Fruit fly (Drosophila melanogaster) whole organism, prepupa: ENCODE data around the gene Ac78C.

ENCODE experiments used
- CG10669 ChIP-seq: fragments of 200-800 bp; sonication (Bioruptor generic); optimal IDR thresholded peaks from 3 replicates; lab custom pipeline; 2018; ENCODE audit warnings: missing biosample characterization, mild to moderate bottlenecking, missing genetic modification characterization, moderate library complexity
- CG11294 ChIP-seq: fragments of 200-800 bp; sonication (Bioruptor generic); IDR thresholded peaks from 2 replicates; pipeline ENCODE4 v1.3.6; 2022; ENCODE audit warnings: missing biosample characterization, missing genetic modification characterization
- CG11762 ChIP-seq: fragments of 200-800 bp; sonication (Bioruptor generic); optimal IDR thresholded peaks from 3 replicates; lab custom pipeline; 2016; ENCODE audit warnings: missing biosample characterization, missing genetic modification characterization; ENCODE audit not compliant: insufficient read depth
- CG11902 ChIP-seq: fragments of 200-800 bp; sonication (Bioruptor generic); optimal IDR thresholded peaks from 3 replicates; lab custom pipeline; 2016; ENCODE audit warnings: missing biosample characterization, missing genetic modification characterization
- CG15336 ChIP-seq: fragments of 200-800 bp; sonication (Bioruptor generic); IDR thresholded peaks from 2 replicates; pipeline ENCODE4 v1.3.6; 2022; ENCODE audit warnings: missing biosample characterization, missing genetic modification characterization
- CG1621 ChIP-seq: fragments of 200-800 bp; sonication (Bioruptor generic); optimal IDR thresholded peaks from 3 replicates; lab custom pipeline; 2018; ENCODE audit warnings: missing biosample characterization, mild to moderate bottlenecking, missing genetic modification characterization
- CG16779 ChIP-seq: fragments of 200-800 bp; sonication (Bioruptor generic); optimal IDR thresholded peaks from 3 replicates; lab custom pipeline; 2017; ENCODE audit warnings: missing biosample characterization, mild to moderate bottlenecking, missing genetic modification characterization
- CG3032 ChIP-seq: fragments of 200-800 bp; optimal IDR thresholded peaks from 2 replicates; lab custom pipeline; 2019; ENCODE audit warnings: missing biosample characterization, mild to moderate bottlenecking, missing genetic modification characterization, moderate library complexity
- CG31627 ChIP-seq: fragments of 200-800 bp; sonication (Bioruptor generic); optimal IDR thresholded peaks from 3 replicates; lab custom pipeline; 2016; ENCODE audit warnings: missing biosample characterization, missing genetic modification characterization
- CG34406 ChIP-seq: fragments of 200-800 bp; sonication (Bioruptor generic); optimal IDR thresholded peaks from 3 replicates; lab custom pipeline; 2016; ENCODE audit warnings: missing biosample characterization, missing genetic modification characterization
- CG3919 ChIP-seq: fragments of 200-800 bp; sonication (Bioruptor generic); optimal IDR thresholded peaks from 3 replicates; lab custom pipeline; 2016; ENCODE audit warnings: missing biosample characterization, missing genetic modification characterization
- CG4318 ChIP-seq: fragments of 200-800 bp; sonication (Bioruptor generic); optimal IDR thresholded peaks from 3 replicates; lab custom pipeline; 2017; ENCODE audit warnings: missing biosample characterization, mild to moderate bottlenecking, missing genetic modification characterization
- CG6163 ChIP-seq: fragments of 200-800 bp; sonication (Bioruptor generic); IDR thresholded peaks from 3 replicates; pipeline ENCODE4 v1.3.6; 2022; ENCODE audit warnings: missing biosample characterization, missing genetic modification characterization
- CG6276 ChIP-seq: fragments of 200-800 bp; sonication (Bioruptor generic); optimal IDR thresholded peaks from 2 replicates; lab custom pipeline; 2017; ENCODE audit warnings: missing biosample characterization, mild to moderate bottlenecking, missing genetic modification characterization
- CG6808 ChIP-seq: fragments of 200-800 bp; sonication (Bioruptor generic); optimal IDR thresholded peaks from 3 replicates; lab custom pipeline; 2017; ENCODE audit warnings: missing biosample characterization, missing genetic modification characterization, mild to moderate bottlenecking, moderate library complexity, missing genetic modification reagents
- CG6854 ChIP-seq: fragments of 200-800 bp; sonication (Bioruptor generic); optimal IDR thresholded peaks from 2 replicates; lab custom pipeline; 2017; ENCODE audit warnings: missing biosample characterization, mild to moderate bottlenecking, missing genetic modification characterization
- CG8319 ChIP-seq: fragments of 200-800 bp; sonication (Bioruptor generic); optimal IDR thresholded peaks from 3 replicates; lab custom pipeline; 2016; ENCODE audit warnings: missing biosample characterization, missing genetic modification characterization
- CG8632 ChIP-seq: fragments of 200-800 bp; sonication (Bioruptor generic); optimal IDR thresholded peaks from 3 replicates; lab custom pipeline; 2016; ENCODE audit warnings: missing biosample characterization, missing genetic modification characterization
- Eip75B ChIP-seq: fragments of 200-800 bp; sonication (Bioruptor generic); optimal IDR thresholded peaks from 3 replicates; lab custom pipeline; 2016; ENCODE audit warnings: missing biosample characterization, missing genetic modification characterization
- Eip78C ChIP-seq: fragments of 200-800 bp; sonication (Bioruptor generic); peaks from one replicate; lab custom pipeline; 2016; ENCODE audit warnings: missing biosample characterization, missing genetic modification characterization
- Ets21C ChIP-seq: fragments of 200-800 bp; sonication (Bioruptor generic); optimal IDR thresholded peaks from 3 replicates; lab custom pipeline; 2016; ENCODE audit warnings: missing biosample characterization, missing genetic modification characterization
- Ets96B ChIP-seq: fragments of 200-800 bp; optimal IDR thresholded peaks from 2 replicates; lab custom pipeline; 2019; ENCODE audit warnings: missing biosample characterization, mild to moderate bottlenecking, missing genetic modification characterization, moderate library complexity
- Gug ChIP-seq: fragments of 200-800 bp; sonication (Bioruptor generic); IDR thresholded peaks from 2 replicates; pipeline ENCODE4 v1.3.6; 2022; ENCODE audit warnings: missing biosample characterization, missing genetic modification characterization
- Hr39 ChIP-seq: fragments of 200-800 bp; sonication (Bioruptor generic); optimal IDR thresholded peaks from 2 replicates; lab custom pipeline; 2016; ENCODE audit warnings: missing biosample characterization, missing genetic modification characterization
- Lpt ChIP-seq: fragments of 200-800 bp; sonication (Bioruptor generic); optimal IDR thresholded peaks from 3 replicates; lab custom pipeline; 2016; ENCODE audit warnings: missing biosample characterization, missing genetic modification characterization
- Met ChIP-seq: fragments of 200-800 bp; sonication (Bioruptor generic); optimal IDR thresholded peaks from 3 replicates; lab custom pipeline; 2016; ENCODE audit warnings: missing biosample characterization, missing genetic modification characterization
- OdsH ChIP-seq: fragments of 200-800 bp; sonication (Bioruptor generic); optimal IDR thresholded peaks from 3 replicates; lab custom pipeline; 2016; ENCODE audit warnings: missing biosample characterization, missing genetic modification characterization
- Smox ChIP-seq: fragments of 200-800 bp; sonication (Bioruptor generic); optimal IDR thresholded peaks from 3 replicates; lab custom pipeline; 2016; ENCODE audit warnings: missing biosample characterization, missing genetic modification characterization
- Sox14 ChIP-seq: fragments of 200-800 bp; sonication (Bioruptor generic); optimal IDR thresholded peaks from 3 replicates; lab custom pipeline; 2016; ENCODE audit warnings: missing biosample characterization, missing genetic modification characterization
- Sox15 ChIP-seq: fragments of 200-800 bp; sonication (Bioruptor generic); optimal IDR thresholded peaks from 3 replicates; lab custom pipeline; 2016; ENCODE audit warnings: missing biosample characterization, missing genetic modification characterization
- achi ChIP-seq: fragments of 200-800 bp; sonication (Bioruptor generic); optimal IDR thresholded peaks from 3 replicates; lab custom pipeline; 2016; ENCODE audit warnings: missing biosample characterization, missing genetic modification characterization
- cyc ChIP-seq: fragments of 200-800 bp; sonication (Bioruptor generic); optimal IDR thresholded peaks from 3 replicates; lab custom pipeline; 2016; ENCODE audit warnings: missing biosample characterization, missing genetic modification characterization
- dac ChIP-seq: fragments of 200-800 bp; sonication (Bioruptor generic); optimal IDR thresholded peaks from 2 replicates; lab custom pipeline; 2017; ENCODE audit warnings: missing biosample characterization, mild to moderate bottlenecking, missing genetic modification characterization
- dsx ChIP-seq: fragments of 200-800 bp; optimal IDR thresholded peaks from 3 replicates; lab custom pipeline; 2019; ENCODE audit warnings: missing biosample characterization, mild to moderate bottlenecking, missing genetic modification characterization, moderate library complexity; ENCODE audit not compliant: poor library complexity, severe bottlenecking
- eg ChIP-seq: fragments of 200-800 bp; sonication (Bioruptor generic); IDR thresholded peaks from 3 replicates; pipeline ENCODE4 v1.3.6; 2022; ENCODE audit warnings: missing biosample characterization, missing genetic modification characterization
- esn ChIP-seq: fragments of 200-800 bp; sonication (Bioruptor generic); optimal IDR thresholded peaks from 2 replicates; lab custom pipeline; 2016; ENCODE audit warnings: missing biosample characterization, mild to moderate bottlenecking, missing genetic modification characterization, moderate library complexity
- fd85E ChIP-seq: fragments of 200-800 bp; sonication (Bioruptor generic); optimal IDR thresholded peaks from 3 replicates; lab custom pipeline; 2016; ENCODE audit warnings: missing biosample characterization, missing genetic modification characterization
- net ChIP-seq: fragments of 200-800 bp; sonication (Bioruptor generic); optimal IDR thresholded peaks from 3 replicates; lab custom pipeline; 2016; ENCODE audit warnings: missing biosample characterization, missing genetic modification characterization
- salr ChIP-seq, 2 experiments: fragments of 200-800 bp; sonication (Bioruptor generic); optimal IDR thresholded peaks; 3 replicates each; lab custom pipeline; 2016 to 2018; ENCODE audit warnings: missing biosample characterization in 2 of 2, missing genetic modification characterization in 2 of 2, mild to moderate bottlenecking in 1 of 2
- spab ChIP-seq: fragments of 200-800 bp; sonication (Bioruptor generic); optimal IDR thresholded peaks from 2 replicates; lab custom pipeline; 2017; ENCODE audit warnings: missing biosample characterization, mild to moderate bottlenecking, missing genetic modification characterization, missing genetic modification reagents
- ss ChIP-seq, 2 experiments: fragments of 200-800 bp; sonication (Bioruptor generic); optimal IDR thresholded peaks; 2 replicates in 1 of 2; 3 replicates in 1 of 2; lab custom pipeline; 2017 to 2018; ENCODE audit warnings: mild to moderate bottlenecking in 2 of 2, missing biosample characterization in 2 of 2, missing genetic modification characterization in 2 of 2, moderate library complexity in 1 of 2
- svp ChIP-seq: fragments of 200-800 bp; sonication (Bioruptor generic); peaks from one replicate; lab custom pipeline; 2016; ENCODE audit warnings: missing biosample characterization, missing genetic modification characterization
- topi ChIP-seq: fragments of 200-800 bp; sonication (Bioruptor generic); optimal IDR thresholded peaks from 3 replicates; lab custom pipeline; 2016; ENCODE audit warnings: missing biosample characterization, missing genetic modification characterization
- vri ChIP-seq: fragments of 200-800 bp; sonication (Bioruptor generic); optimal IDR thresholded peaks from 3 replicates; lab custom pipeline; 2016; ENCODE audit warnings: missing biosample characterization, mild to moderate bottlenecking, missing genetic modification characterization

The Ac78C gene

DNA sequence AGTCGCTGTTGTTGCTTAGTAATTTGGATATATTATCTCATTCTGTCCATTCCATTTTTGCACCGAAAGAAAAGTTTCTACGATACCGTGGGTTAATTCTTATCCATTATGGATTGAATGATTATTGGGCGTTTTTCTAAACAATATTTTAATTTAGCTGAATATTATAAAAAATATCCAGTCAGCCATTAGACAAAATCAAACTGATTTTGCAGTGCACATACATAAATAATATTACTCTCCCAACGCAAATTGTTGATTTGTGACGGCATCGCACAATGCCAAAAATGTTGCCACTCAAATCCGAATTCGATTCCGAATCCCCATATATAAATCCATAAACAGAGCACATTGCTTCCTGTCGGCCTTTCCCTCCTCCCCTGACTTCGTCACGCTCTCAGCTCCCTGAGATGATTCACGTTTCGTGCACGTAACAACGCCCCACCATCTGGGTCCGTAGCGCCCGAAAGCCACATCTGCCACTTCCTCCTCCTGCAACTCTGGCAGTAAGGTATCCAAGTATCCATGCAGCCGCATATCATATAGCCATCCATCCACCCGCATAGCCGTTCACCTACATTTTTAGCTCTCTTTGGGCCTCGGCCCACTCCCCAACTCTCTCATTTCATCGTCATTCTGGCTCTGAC, 5.3 kb upstream of the Ac78C start (continued):
- TF ChIP-seq CG31627 (GFP tag; lab: Kevin White, UChicago), result peak; percentile 60
- TF ChIP-seq CG4318 (GFP tag; lab: Kevin White, UChicago), result no peak
- TF ChIP-seq vri, result peak; percentile 69
- peak; percentile 65 for TF ChIP-seq CG6163 (GFP tag; lab: Robert Waterston, UW)
- no peak for TF ChIP-seq Ets21C
- peak; percentile 29 for TF ChIP-seq Ets96B (tag; lab: Kevin White, UChicago)
- peak; percentile 47 for TF ChIP-seq CG8632 (GFP tag; lab: Kevin White, UChicago)

DNA sequence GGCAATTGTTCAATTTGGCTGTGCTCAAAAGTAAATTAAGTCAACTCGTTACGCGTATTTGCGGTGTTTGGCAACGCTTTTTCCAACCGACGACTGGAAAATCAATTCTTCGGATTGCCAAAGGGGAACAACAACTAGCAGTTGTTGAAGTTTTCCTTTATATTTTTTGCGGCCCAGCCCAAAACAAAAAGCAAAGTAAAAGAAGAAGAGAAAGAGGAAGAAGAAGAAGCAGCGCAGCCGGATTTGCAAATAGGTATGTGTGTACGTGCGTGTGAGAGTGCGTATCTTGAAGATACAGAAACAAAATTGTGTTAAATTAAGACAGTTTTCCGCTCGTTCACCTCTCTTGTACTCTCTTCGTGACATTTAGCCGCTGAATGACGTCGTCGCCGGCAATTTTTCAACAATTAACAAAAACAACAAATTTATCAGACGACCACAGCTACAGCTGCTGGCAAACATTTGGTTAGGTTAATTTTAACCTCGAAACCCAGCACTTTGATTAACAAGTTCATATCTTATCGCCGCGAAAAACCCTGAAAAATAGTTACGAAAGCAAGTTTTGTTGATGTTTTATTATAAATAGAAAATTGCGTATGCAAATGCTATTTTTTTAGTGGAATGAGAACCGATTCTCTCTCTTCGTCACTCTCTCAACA, 4.7 kb upstream of the Ac78C start:
- peak; percentile 1 for TF ChIP-seq CG6808
- no peak for TF ChIP-seq OdsH (GFP tag; lab: Kevin White, UChicago)
- TF ChIP-seq ss (GFP tag; optimal IDR thresholded peaks at IDR 0.05; lab: Kevin White, UChicago), result peak in 1 of 2 experiments; percentile 1

DNA sequence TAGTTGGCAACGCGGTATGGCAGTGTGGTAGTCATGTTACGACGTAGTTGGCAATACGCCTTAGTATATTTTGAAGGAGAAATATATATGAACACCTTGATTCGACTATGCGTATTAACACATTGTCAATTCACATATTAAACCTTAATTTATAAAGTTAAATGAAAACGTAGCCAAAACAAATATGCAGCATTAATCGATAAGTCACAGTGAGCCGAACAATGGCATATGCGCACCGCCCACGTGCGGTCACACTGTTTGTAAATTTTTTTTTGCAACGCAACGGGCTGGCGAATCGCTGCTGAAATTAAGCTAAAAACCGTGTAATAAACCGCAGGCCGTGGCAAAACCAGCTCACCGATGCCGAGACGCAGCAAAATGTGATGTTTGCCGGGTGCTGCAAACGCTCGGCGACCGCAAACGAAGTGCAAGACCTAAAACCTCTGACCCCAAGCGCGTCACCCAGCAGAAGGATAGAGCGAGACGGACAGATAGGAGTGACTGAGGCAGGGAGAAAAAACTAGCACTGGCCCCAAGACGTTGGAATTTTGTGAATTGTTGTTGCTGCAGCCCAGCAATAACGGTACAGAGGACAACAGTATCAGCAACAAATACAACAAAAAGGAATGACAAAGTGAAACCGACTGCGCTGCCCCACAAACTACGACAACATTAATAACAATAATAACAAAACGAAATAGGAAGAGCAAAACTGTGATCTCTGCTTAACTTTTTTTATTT, 4.0 kb upstream of the Ac78C start:
- no peak for TF ChIP-seq CG34406 (GFP tag; lab: Kevin White, UChicago)
- TF ChIP-seq CG4318 (GFP tag; lab: Kevin White, UChicago), result no peak
- no peak for TF ChIP-seq CG16779 (tag; lab: Kevin White, UChicago)
- peak; percentile 30 for TF ChIP-seq CG6854 (GFP tag; lab: Kevin White, UChicago)
- no peak for TF ChIP-seq dac (GFP tag; lab: Kevin White, UChicago)
- no peak for TF ChIP-seq dsx
- TF ChIP-seq CG11902 (GFP tag; lab: Kevin White, UChicago), result no peak
- no peak for TF ChIP-seq Eip75B (GFP tag; lab: Kevin White, UChicago)
- TF ChIP-seq Met, result no peak
- TF ChIP-seq fd85E (GFP tag; lab: Kevin White, UChicago), result no peak
- no peak for TF ChIP-seq achi (GFP tag; lab: Kevin White, UChicago)
- TF ChIP-seq Sox14, result peak; percentile 38
- TF ChIP-seq Gug (GFP tag; lab: Robert Waterston, UW), result no peak
- no peak for TF ChIP-seq CG11294
- TF ChIP-seq esn, result no peak
- peak; percentile 6 for TF ChIP-seq Hr39 (GFP tag; lab: Kevin White, UChicago)
- no peak for TF ChIP-seq Ets96B (tag; lab: Kevin White, UChicago)
- no peak for TF ChIP-seq Ets21C
- TF ChIP-seq svp, result peak; percentile 100
- TF ChIP-seq salr (GFP tag; optimal IDR thresholded peaks at IDR 0.05; lab: Kevin White, UChicago), result no peak
- no peak for TF ChIP-seq CG3032
- no peak for TF ChIP-seq spab (GFP tag; lab: Kevin White, UChicago)
- TF ChIP-seq Sox15, result no peak
- TF ChIP-seq CG31627 (GFP tag; lab: Kevin White, UChicago), result peak; percentile 3
- TF ChIP-seq topi (GFP tag; lab: Kevin White, UChicago), result no peak
- TF ChIP-seq eg (GFP tag; lab: Robert Waterston, UW), result 0 out of 3 replicates have a peak, but pooled peaks have one; percentile 29
- peak; percentile 4 for TF ChIP-seq CG6276 (GFP tag; lab: Kevin White, UChicago)
- no peak for TF ChIP-seq cyc (GFP tag; lab: Kevin White, UChicago)
- peak; percentile 23 for TF ChIP-seq CG6808
- no peak for TF ChIP-seq CG3919
- TF ChIP-seq CG6163 (GFP tag; lab: Robert Waterston, UW), result no peak
- no peak for TF ChIP-seq Lpt (GFP tag; lab: Kevin White, UChicago)
- TF ChIP-seq CG11762 (GFP tag; lab: Kevin White, UChicago), result no peak
- no peak for TF ChIP-seq CG10669 (GFP tag; lab: Kevin White, UChicago)
- TF ChIP-seq CG15336 (GFP tag; lab: Robert Waterston, UW), result peak; percentile 45
- TF ChIP-seq CG1621 (tag; lab: Kevin White, UChicago), result peak; percentile 5
- TF ChIP-seq Smox, result no peak
- TF ChIP-seq Eip78C (GFP tag; lab: Kevin White, UChicago), result peak; percentile 48
- TF ChIP-seq CG8319, result no peak
- TF ChIP-seq net (GFP tag; lab: Kevin White, UChicago), result no peak
